Fruit fly (Drosophila melanogaster) whole organism, embryonic: Measurements from ENCODE around the gene ATPsynepsilonL.
A peak's percentile ranks its signal among the peaks of the same experiment; 100 is the strongest.

ENCODE experiments used
- CG10147 ChIP-seq: fragments of 200-800 bp; sonication (Bioruptor generic); optimal IDR thresholded peaks from 2 replicates; lab custom pipeline; 2019; ENCODE audit warnings: missing biosample characterization, mild to moderate bottlenecking, missing genetic modification characterization, moderate library complexity
- CG10274 ChIP-seq: fragments of 200-800 bp; sonication (Bioruptor generic); optimal IDR thresholded peaks from 3 replicates; lab custom pipeline; 2017; ENCODE audit warnings: missing biosample characterization, mild to moderate bottlenecking, missing genetic modification characterization
- CG13296 ChIP-seq: fragments of 200-800 bp; sonication (Bioruptor generic); optimal IDR thresholded peaks from 3 replicates; lab custom pipeline; 2018; ENCODE audit warnings: missing biosample characterization, mild to moderate bottlenecking, missing genetic modification characterization
- CG13424 ChIP-seq: fragments of 200-800 bp; sonication (Bioruptor generic); optimal IDR thresholded peaks from 2 replicates; lab custom pipeline; 2019; ENCODE audit warnings: missing biosample characterization, mild to moderate bottlenecking, missing genetic modification characterization, moderate library complexity
- CG13775 ChIP-seq: fragments of 200-800 bp; sonication (Bioruptor generic); optimal IDR thresholded peaks from 3 replicates; lab custom pipeline; 2017; ENCODE audit warnings: missing biosample characterization, mild to moderate bottlenecking, missing genetic modification characterization
- CG14014 ChIP-seq: fragments of 200-800 bp; sonication (Bioruptor generic); IDR thresholded peaks from 2 replicates; pipeline ENCODE4 v1.3.6; 2022; ENCODE audit warnings: missing biosample characterization, missing genetic modification characterization
- CG18011 ChIP-seq: fragments of 200-800 bp; sonication (Bioruptor generic); optimal IDR thresholded peaks from 2 replicates; lab custom pipeline; 2017; ENCODE audit warnings: missing biosample characterization, missing genetic modification characterization, mild to moderate bottlenecking, moderate library complexity, missing genotype
- CG18262 ChIP-seq: fragments of 200-800 bp; optimal IDR thresholded peaks from 3 replicates; lab custom pipeline; 2019; ENCODE audit warnings: missing biosample characterization, mild to moderate bottlenecking, missing genetic modification characterization, moderate library complexity
- CG18764 ChIP-seq: fragments of 200-800 bp; sonication (Bioruptor generic); optimal IDR thresholded peaks from 3 replicates; lab custom pipeline; 2016; ENCODE audit warnings: missing biosample characterization, missing genetic modification characterization
- CG7556 ChIP-seq: fragments of 200-800 bp; sonication (Bioruptor generic); optimal IDR thresholded peaks from 2 replicates; lab custom pipeline; 2017; ENCODE audit warnings: missing biosample characterization, mild to moderate bottlenecking, missing genetic modification characterization
- CG9797 ChIP-seq: fragments of 200-800 bp; sonication (Bioruptor generic); optimal IDR thresholded peaks from 3 replicates; lab custom pipeline; 2018; ENCODE audit warnings: missing biosample characterization, mild to moderate bottlenecking, missing genetic modification characterization
- CTCF ChIP-seq: fragments of 200-800 bp; sonication (Bioruptor generic); optimal IDR thresholded peaks from 2 replicates; lab custom pipeline; 2017; ENCODE audit warnings: missing biosample characterization, mild to moderate bottlenecking, missing genetic modification characterization, moderate library complexity
- Camta ChIP-seq: fragments of 200-800 bp; sonication (Bioruptor generic); optimal IDR thresholded peaks from 2 replicates; lab custom pipeline; 2016; ENCODE audit warnings: missing biosample characterization, missing genetic modification characterization
- D ChIP-seq, 2 experiments: fragments of 200-800 bp in 1 of 2; fragments of >200 bp in 1 of 2; sonication (Bioruptor generic) in 1 of 2; optimal IDR thresholded peaks; 2 replicates in 1 of 2; 3 replicates in 1 of 2; lab custom pipeline; 2017; ENCODE audit warnings: mild to moderate bottlenecking in 1 of 2, missing biosample characterization in 1 of 2, missing genetic modification characterization in 1 of 2, missing genetic modification reagents in 1 of 2
- Dbx ChIP-seq: fragments of 200-800 bp; sonication (Bioruptor generic); IDR thresholded peaks from 3 replicates; pipeline ENCODE4 v1.3.6; 2022; ENCODE audit warnings: missing biosample characterization, missing genetic modification characterization
- Doc2 ChIP-seq: fragments of 200-800 bp; sonication (Bioruptor generic); IDR thresholded peaks from 2 replicates; pipeline ENCODE4 v1.3.6; 2022; ENCODE audit warnings: missing biosample characterization, missing genetic modification characterization
- Fer2 ChIP-seq: fragments of 200-800 bp; sonication (Bioruptor generic); optimal IDR thresholded peaks from 2 replicates; lab custom pipeline; 2018; ENCODE audit warnings: missing biosample characterization, mild to moderate bottlenecking, missing genetic modification characterization, moderate library complexity
- HLHmδ ChIP-seq: fragments of 200-800 bp; sonication (Bioruptor generic); optimal IDR thresholded peaks from 2 replicates; lab custom pipeline; 2018; ENCODE audit warnings: missing biosample characterization, mild to moderate bottlenecking, missing genetic modification characterization, moderate library complexity
- Hmx ChIP-seq: fragments of 200-800 bp; sonication (Bioruptor generic); optimal IDR thresholded peaks from 2 replicates; lab custom pipeline; 2016; ENCODE audit warnings: missing biosample characterization, missing genetic modification characterization
- Hr3 ChIP-seq: fragments of 200-800 bp; sonication (Bioruptor generic); optimal IDR thresholded peaks from 3 replicates; lab custom pipeline; 2016; ENCODE audit warnings: missing biosample characterization, missing genetic modification characterization
- Hsf ChIP-seq: fragments of 200-800 bp; sonication (Bioruptor generic); optimal IDR thresholded peaks from 3 replicates; lab custom pipeline; 2016; ENCODE audit warnings: missing biosample characterization, missing genetic modification characterization
- Myb ChIP-seq: fragments of 200-800 bp; sonication (Bioruptor generic); optimal IDR thresholded peaks from 2 replicates; lab custom pipeline; 2016; ENCODE audit warnings: missing biosample characterization, missing genetic modification characterization
- NC2α ChIP-seq: fragments of 200-800 bp; sonication (Bioruptor generic); optimal IDR thresholded peaks from 2 replicates; lab custom pipeline; 2016; ENCODE audit warnings: missing biosample characterization, missing genetic modification characterization
- al ChIP-seq: fragments of 200-800 bp; sonication (Bioruptor generic); IDR thresholded peaks from 2 replicates; pipeline ENCODE4 v1.3.6; 2022; ENCODE audit warnings: missing biosample characterization, missing genetic modification characterization
- bab2 ChIP-seq: fragments of 200-800 bp; sonication (Bioruptor generic); optimal IDR thresholded peaks from 2 replicates; lab custom pipeline; 2016; ENCODE audit warnings: missing biosample characterization, missing genetic modification characterization
- bcd ChIP-seq: fragments of 200-800 bp; sonication (Bioruptor generic); optimal IDR thresholded peaks from 2 replicates; lab custom pipeline; 2017; ENCODE audit warnings: missing biosample characterization, mild to moderate bottlenecking, missing genetic modification characterization
- bigmax ChIP-seq: fragments of 200-800 bp; sonication (Bioruptor generic); optimal IDR thresholded peaks from 2 replicates; lab custom pipeline; 2018; ENCODE audit warnings: missing biosample characterization, mild to moderate bottlenecking, missing genetic modification characterization
- croc ChIP-seq: fragments of 200-800 bp; sonication (Bioruptor generic); conservative IDR thresholded peaks from 3 replicates; pipeline ENCODE4 v1.3.6; 2022; ENCODE audit warnings: missing biosample characterization, missing genetic modification characterization
- eve ChIP-seq, 2 experiments: fragments of >200 bp; optimal IDR thresholded peaks; 2 replicates each; lab custom pipeline; 2017; ENCODE audit warnings: missing biosample characterization in 2 of 2, missing genetic modification characterization in 2 of 2
- hkb ChIP-seq, 2 experiments: fragments of 200-800 bp in 1 of 2; fragments of >200 bp in 1 of 2; sonication (Bioruptor generic) in 1 of 2; IDR thresholded peaks in 1 of 2; optimal IDR thresholded peaks in 1 of 2; 2 replicates each; pipeline versions ENCODE4 v1.3.6 to Lab custom; 2017 to 2022; ENCODE audit warnings: missing biosample characterization in 1 of 2, missing genetic modification characterization in 1 of 2
- hth ChIP-seq: fragments of >200 bp; optimal IDR thresholded peaks from 2 replicates; lab custom pipeline; 2017; ENCODE audit warnings: inconsistent platforms
- inv ChIP-seq: fragments of 200-800 bp; sonication (Bioruptor generic); IDR thresholded peaks from 2 replicates; pipeline ENCODE4 v1.3.6; 2022; ENCODE audit warnings: missing biosample characterization, missing genetic modification characterization; ENCODE audit not compliant: partially characterized antibody
- kni ChIP-seq: fragments of 200-800 bp; sonication (Bioruptor generic); optimal IDR thresholded peaks from 3 replicates; lab custom pipeline; 2017; ENCODE audit warnings: mild to moderate bottlenecking, missing biosample characterization, missing genetic modification reagents, missing genetic modification characterization
- lola ChIP-seq, 3 experiments: fragments of >200 bp in 2 of 3; fragments of 200-800 bp in 1 of 3; sonication (Bioruptor generic) in 1 of 3; optimal IDR thresholded peaks; 2 replicates each; lab custom pipeline; 2017 to 2019; ENCODE audit warnings: missing biosample characterization in 3 of 3, missing genetic modification characterization in 3 of 3, mild to moderate bottlenecking in 1 of 3, moderate library complexity in 1 of 3
- mld ChIP-seq: fragments of 200-800 bp; sonication (Bioruptor generic); IDR thresholded peaks from 3 replicates; pipeline ENCODE4 v1.3.6; 2022; ENCODE audit warnings: missing biosample characterization, missing genetic modification characterization; ENCODE audit not compliant: partially characterized antibody
- onecut ChIP-seq: fragments of 200-800 bp; sonication (Bioruptor generic); IDR thresholded peaks from 2 replicates; pipeline ENCODE4 v1.3.6; 2022; ENCODE audit warnings: missing biosample characterization, missing genetic modification characterization
- peb ChIP-seq: fragments of 200-800 bp; sonication (Bioruptor generic); IDR thresholded peaks from 2 replicates; pipeline ENCODE4 v1.3.6; 2022; ENCODE audit warnings: missing biosample characterization, missing genetic modification characterization
- pzg ChIP-seq: fragments of 200-800 bp; sonication (Bioruptor generic); optimal IDR thresholded peaks from 3 replicates; lab custom pipeline; 2018; ENCODE audit warnings: missing biosample characterization, mild to moderate bottlenecking, missing genetic modification characterization, moderate library complexity
- ranshi ChIP-seq: fragments of 200-800 bp; sonication (Bioruptor generic); IDR thresholded peaks from 2 replicates; pipeline ENCODE4 v1.3.6; 2022; ENCODE audit warnings: missing biosample characterization, missing genetic modification characterization
- scrt ChIP-seq: fragments of 200-800 bp; sonication (Bioruptor generic); optimal IDR thresholded peaks from 2 replicates; lab custom pipeline; 2018; ENCODE audit warnings: missing biosample characterization, mild to moderate bottlenecking, missing genetic modification characterization, moderate library complexity
- sens-2 ChIP-seq: fragments of 200-800 bp; sonication (Bioruptor generic); IDR thresholded peaks from 2 replicates; pipeline ENCODE4 v1.3.6; 2022; ENCODE audit warnings: missing biosample characterization, missing genetic modification characterization
- sim ChIP-seq: fragments of 200-800 bp; sonication (Bioruptor generic); IDR thresholded peaks from 2 replicates; pipeline ENCODE4 v1.3.6; 2022; ENCODE audit warnings: missing biosample characterization, missing genetic modification characterization
- tin ChIP-seq: fragments of 200-800 bp; sonication (Bioruptor generic); optimal IDR thresholded peaks from 3 replicates; lab custom pipeline; 2016; ENCODE audit warnings: missing biosample characterization, missing genetic modification characterization
- tna ChIP-seq: fragments of 200-800 bp; sonication (Bioruptor generic); IDR thresholded peaks from 2 replicates; pipeline ENCODE4 v1.3.6; 2022; ENCODE audit warnings: missing biosample characterization, missing genetic modification characterization; ENCODE audit not compliant: partially characterized antibody
- unc-4 ChIP-seq: fragments of 200-800 bp; sonication (Bioruptor generic); IDR thresholded peaks from 2 replicates; pipeline ENCODE4 v1.3.6; 2022; ENCODE audit warnings: missing biosample characterization, missing genetic modification characterization; ENCODE audit not compliant: partially characterized antibody
- vvl ChIP-seq: fragments of 200-800 bp; sonication (Bioruptor generic); IDR thresholded peaks from 2 replicates; pipeline ENCODE4 v1.3.6; 2022; ENCODE audit warnings: missing biosample characterization, missing genetic modification characterization
- zen ChIP-seq: fragments of 200-800 bp; sonication (Bioruptor generic); optimal IDR thresholded peaks from 3 replicates; lab custom pipeline; 2018; ENCODE audit warnings: missing biosample characterization, mild to moderate bottlenecking, missing genetic modification characterization, moderate library complexity

ATPsynepsilonL gene

DNA sequence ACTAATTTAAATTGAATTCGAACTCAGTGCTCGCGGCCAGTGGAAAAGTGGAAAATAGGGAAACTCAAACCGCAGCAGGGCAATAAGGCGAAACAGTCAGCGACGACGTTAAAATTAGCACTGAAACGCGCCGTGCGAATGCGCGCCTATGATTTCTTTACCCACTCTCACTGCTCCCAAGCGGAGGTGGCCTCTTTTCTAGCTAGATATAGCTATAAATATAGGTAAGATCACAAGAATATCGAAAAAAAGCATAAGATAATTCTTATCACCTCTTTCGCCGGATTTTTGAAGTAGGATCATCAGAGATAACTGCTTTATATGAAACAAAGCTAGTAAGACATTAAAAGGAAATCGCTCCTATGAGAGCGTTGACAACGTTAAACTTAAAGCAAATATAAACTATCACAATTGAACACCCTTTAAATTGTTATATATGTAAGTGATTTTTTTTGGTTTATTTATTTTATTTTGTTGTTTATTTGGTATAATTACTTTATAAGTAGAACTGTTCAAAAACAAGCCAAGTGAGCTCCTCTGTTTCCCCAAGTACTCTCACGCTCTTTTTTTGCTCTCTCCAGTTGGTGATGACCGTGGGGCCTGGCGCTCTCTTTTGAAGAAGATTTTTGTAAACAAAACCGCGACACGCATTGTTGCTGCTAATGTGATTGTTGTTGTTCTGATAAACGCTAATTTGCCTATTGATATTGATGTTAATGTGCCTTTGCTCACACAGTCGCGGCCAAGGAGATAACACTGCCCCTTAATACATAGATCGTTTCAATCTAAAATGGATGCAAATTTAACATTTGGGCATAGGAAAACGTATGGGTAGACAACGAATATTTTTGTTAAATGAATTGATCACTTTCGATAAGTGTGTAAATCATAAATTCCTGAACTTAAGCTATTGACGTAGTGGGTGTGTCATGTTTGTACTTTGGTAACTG is 18.4 kb downstream of the ATPsynepsilonL start, which contains the start of gene tws (continued):
- no peak for TF ChIP-seq inv (GFP tag; lab: Robert Waterston, UW)
- 0 out of 3 replicates have a peak, but pooled peaks have one; percentile 27 for TF ChIP-seq Dbx
- TF ChIP-seq eve (GFP tag; optimal IDR thresholded peaks at IDR 0.05; lab: Kevin White, UChicago), result peak in 1 of 2 experiments; percentile 80
- TF ChIP-seq Hsf, result peak; percentile 39
- TF ChIP-seq onecut (GFP tag; lab: Robert Waterston, UW), result peak; percentile 36; the same call in 1 of the 2 replicates
- TF ChIP-seq CG13296 (GFP tag; lab: Kevin White, UChicago), result peak; percentile 10
- TF ChIP-seq CG10147 (GFP tag; lab: Kevin White, UChicago), result peak; percentile 61
- TF ChIP-seq tin (GFP tag; lab: Kevin White, UChicago), result no peak
- peak; percentile 7 for TF ChIP-seq CTCF
- no peak for TF ChIP-seq pzg (GFP tag; lab: Kevin White, UChicago)
- TF ChIP-seq unc-4 (GFP tag; lab: Robert Waterston, UW), result no peak
- no peak for TF ChIP-seq hkb (optimal IDR thresholded peaks at IDR 0.05; lab: Kevin White, UChicago)
- peak; percentile 77 for TF ChIP-seq hkb (GFP tag; IDR thresholded peaks at IDR 0.05; lab: Robert Waterston, UW)
- TF ChIP-seq CG10274 (GFP tag; lab: Kevin White, UChicago), result no peak
- TF ChIP-seq lola (GFP tag; optimal IDR thresholded peaks at IDR 0.05; lab: Kevin White, UChicago), result peak in 1 of 3 experiments; percentile 47
- no peak for TF ChIP-seq HLHmδ (GFP tag; lab: Kevin White, UChicago)
- TF ChIP-seq sim (GFP tag; lab: Robert Waterston, UW), result 0 out of 2 replicates have a peak, but pooled peaks have one; percentile 10
- TF ChIP-seq peb (GFP tag; lab: Robert Waterston, UW), result no peak
- peak; percentile 57 for TF ChIP-seq bab2 (GFP tag; lab: Kevin White, UChicago)
- no peak; the same call in 1 of the 2 replicates for TF ChIP-seq tna (GFP tag; lab: Robert Waterston, UW)
- TF ChIP-seq mld (GFP tag; lab: Robert Waterston, UW), result no peak
- peak; percentile 76 for TF ChIP-seq CG7556 (GFP tag; lab: Kevin White, UChicago)
- peak; percentile 30 for TF ChIP-seq scrt (GFP tag; lab: Kevin White, UChicago)
- TF ChIP-seq NC2α (GFP tag; lab: Kevin White, UChicago), result no peak
- TF ChIP-seq hth (lab: Kevin White, UChicago), result no peak
- TF ChIP-seq CG14014 (GFP tag; lab: Robert Waterston, UW), result peak; percentile 78
- no peak for TF ChIP-seq kni (GFP tag; lab: Kevin White, UChicago)
- TF ChIP-seq CG13775 (GFP tag; lab: Kevin White, UChicago), result peak; percentile 37
- peak; percentile 40 for TF ChIP-seq bcd (GFP tag; lab: Kevin White, UChicago)
- TF ChIP-seq Camta (GFP tag; lab: Kevin White, UChicago), result no peak
- TF ChIP-seq CG18764, result no peak
- peak; percentile 45; the same call in 1 of the 2 replicates for TF ChIP-seq ranshi (GFP tag; lab: Robert Waterston, UW)
- 0 out of 2 replicates have a peak, but pooled peaks have one; percentile 37 for TF ChIP-seq al
- TF ChIP-seq sens-2 (GFP tag; lab: Robert Waterston, UW), result no peak
- no peak for TF ChIP-seq Doc2 (GFP tag; lab: Robert Waterston, UW)
- TF ChIP-seq CG18011 (GFP tag; lab: Kevin White, UChicago), result no peak
- TF ChIP-seq CG18262 (tag; lab: Kevin White, UChicago), result peak; percentile 57
- TF ChIP-seq Fer2 (tag; lab: Kevin White, UChicago), result no peak
- peak; percentile 87 for TF ChIP-seq vvl (GFP tag; lab: Robert Waterston, UW)
- TF ChIP-seq zen (tag; lab: Kevin White, UChicago), result no peak
- TF ChIP-seq Hmx (GFP tag; lab: Kevin White, UChicago), result no peak
- peak; percentile 49 for TF ChIP-seq CG13424 (tag; lab: Kevin White, UChicago)
- TF ChIP-seq croc, result no peak
- TF ChIP-seq D (optimal IDR thresholded peaks at IDR 0.05; lab: Kevin White, UChicago), result no peak
- TF ChIP-seq D (GFP tag; optimal IDR thresholded peaks at IDR 0.05; lab: Kevin White, UChicago), result peak; percentile 42
- no peak for TF ChIP-seq bigmax (GFP tag; lab: Kevin White, UChicago)
- no peak for TF ChIP-seq CG9797 (GFP tag; lab: Kevin White, UChicago)
- peak; percentile 16 for TF ChIP-seq Hr3
- TF ChIP-seq Myb, result peak; percentile 19
